Fruit fly (Drosophila melanogaster) whole organism, embryonic: ENCODE results near the gene bbg.

Experiments used
- Ada2b ChIP-seq: fragments of 200-800 bp; sonication (Bioruptor generic); IDR thresholded peaks from 2 replicates; pipeline ENCODE4 v1.3.6; 2022; ENCODE audit warnings: missing biosample characterization, missing genetic modification characterization
- BtbVII ChIP-seq: fragments of 200-800 bp; sonication (Bioruptor generic); optimal IDR thresholded peaks from 3 replicates; lab custom pipeline; 2017; ENCODE audit warnings: missing biosample characterization, mild to moderate bottlenecking, missing genetic modification characterization
- CG10274 ChIP-seq: fragments of 200-800 bp; sonication (Bioruptor generic); optimal IDR thresholded peaks from 3 replicates; lab custom pipeline; 2017; ENCODE audit warnings: missing biosample characterization, mild to moderate bottlenecking, missing genetic modification characterization
- CG11398 ChIP-seq: fragments of 200-800 bp; sonication (Bioruptor generic); optimal IDR thresholded peaks from 2 replicates; lab custom pipeline; 2016; ENCODE audit warnings: missing biosample characterization, missing genetic modification characterization
- CG11504 ChIP-seq: fragments of 200-800 bp; sonication (Bioruptor generic); optimal IDR thresholded peaks from 3 replicates; lab custom pipeline; 2019; ENCODE audit warnings: missing biosample characterization, mild to moderate bottlenecking, missing genetic modification characterization, moderate library complexity
- CG11696 ChIP-seq: fragments of 200-800 bp; sonication (Bioruptor generic); IDR thresholded peaks from 2 replicates; pipeline ENCODE4 v1.3.6; 2022; ENCODE audit warnings: missing biosample characterization, missing genetic modification characterization
- CG12391 ChIP-seq: fragments of 200-800 bp; sonication (Bioruptor generic); optimal IDR thresholded peaks from 3 replicates; lab custom pipeline; 2018; ENCODE audit warnings: missing biosample characterization, mild to moderate bottlenecking, missing genetic modification characterization, moderate library complexity
- CG13287 ChIP-seq: fragments of 200-800 bp; sonication (Bioruptor generic); IDR thresholded peaks from 2 replicates; pipeline ENCODE4 v1.3.6; 2022; ENCODE audit warnings: missing biosample characterization, missing genetic modification characterization; ENCODE audit not compliant: partially characterized antibody
- CG17829 ChIP-seq: fragments of 200-800 bp; optimal IDR thresholded peaks from 2 replicates; lab custom pipeline; 2019; ENCODE audit warnings: missing biosample characterization, mild to moderate bottlenecking, missing genetic modification characterization, moderate library complexity
- CG18599 ChIP-seq: fragments of 200-800 bp; sonication (Bioruptor generic); optimal IDR thresholded peaks from 3 replicates; lab custom pipeline; 2017; ENCODE audit warnings: missing biosample characterization, missing genetic modification characterization, mild to moderate bottlenecking, moderate library complexity, missing genetic modification reagents
- CG18619 ChIP-seq: fragments of 200-800 bp; sonication (Bioruptor generic); optimal IDR thresholded peaks from 3 replicates; lab custom pipeline; 2017; ENCODE audit warnings: missing biosample characterization, mild to moderate bottlenecking, missing genetic modification characterization
- CG2116 ChIP-seq: fragments of 200-800 bp; sonication (Bioruptor generic); optimal IDR thresholded peaks from 3 replicates; lab custom pipeline; 2018; ENCODE audit warnings: missing biosample characterization, mild to moderate bottlenecking, missing genetic modification characterization
- CG2120 ChIP-seq: fragments of 200-800 bp; sonication (Bioruptor generic); optimal IDR thresholded peaks from 3 replicates; lab custom pipeline; 2016; ENCODE audit warnings: missing biosample characterization, missing genetic modification characterization
- CG32532 ChIP-seq: fragments of 200-800 bp; sonication (Bioruptor generic); IDR thresholded peaks from 2 replicates; pipeline ENCODE4 v1.3.6; 2022; ENCODE audit warnings: missing biosample characterization, missing genetic modification characterization
- CG3838 ChIP-seq: fragments of 200-800 bp; sonication (Bioruptor generic); optimal IDR thresholded peaks from 3 replicates; lab custom pipeline; 2016; ENCODE audit warnings: missing biosample characterization, missing genetic modification characterization
- CG7786 ChIP-seq: fragments of 200-800 bp; sonication (Bioruptor generic); optimal IDR thresholded peaks from 2 replicates; lab custom pipeline; 2016; ENCODE audit warnings: missing biosample characterization, missing genetic modification characterization
- CG7839 ChIP-seq: fragments of 200-800 bp; sonication (Bioruptor generic); optimal IDR thresholded peaks from 3 replicates; lab custom pipeline; 2018; ENCODE audit warnings: missing biosample characterization, mild to moderate bottlenecking, missing genetic modification characterization, moderate library complexity
- CG8359 ChIP-seq: fragments of 200-800 bp; sonication (Bioruptor generic); optimal IDR thresholded peaks from 2 replicates; lab custom pipeline; 2017; ENCODE audit warnings: missing biosample characterization, mild to moderate bottlenecking, missing genetic modification characterization, borderline replicate concordance
- CG8388 ChIP-seq: fragments of 200-800 bp; sonication (Bioruptor generic); optimal IDR thresholded peaks from 2 replicates; lab custom pipeline; 2019; ENCODE audit warnings: missing biosample characterization, mild to moderate bottlenecking, missing genetic modification characterization, moderate library complexity
- CG9876 ChIP-seq: fragments of 200-800 bp; sonication (Bioruptor generic); optimal IDR thresholded peaks from 2 replicates; lab custom pipeline; 2016; ENCODE audit warnings: missing biosample characterization, missing genetic modification characterization
- CTCF ChIP-seq: fragments of 200-800 bp; sonication (Bioruptor generic); optimal IDR thresholded peaks from 2 replicates; lab custom pipeline; 2017; ENCODE audit warnings: missing biosample characterization, mild to moderate bottlenecking, missing genetic modification characterization, moderate library complexity
- ERR ChIP-seq: fragments of 200-800 bp; sonication (Bioruptor generic); optimal IDR thresholded peaks from 2 replicates; lab custom pipeline; 2016; ENCODE audit warnings: missing biosample characterization, missing genetic modification characterization
- Fer3 ChIP-seq: fragments of 200-800 bp; sonication (Bioruptor generic); optimal IDR thresholded peaks from 2 replicates; lab custom pipeline; 2018; ENCODE audit warnings: missing biosample characterization, mild to moderate bottlenecking, missing genetic modification characterization, moderate library complexity
- Hsf ChIP-seq: fragments of 200-800 bp; sonication (Bioruptor generic); optimal IDR thresholded peaks from 3 replicates; lab custom pipeline; 2016; ENCODE audit warnings: missing biosample characterization, missing genetic modification characterization
- Mrtf ChIP-seq: fragments of 200-800 bp; sonication (Bioruptor generic); IDR thresholded peaks from 3 replicates; pipeline ENCODE4 v1.3.6; 2022; ENCODE audit warnings: missing biosample characterization, missing genetic modification characterization
- Oaz ChIP-seq: fragments of 200-800 bp; sonication (Bioruptor generic); IDR thresholded peaks from 2 replicates; pipeline ENCODE4 v1.3.6; 2022; ENCODE audit warnings: missing biosample characterization, missing genetic modification characterization
- Opbp ChIP-seq: fragments of 200-800 bp; sonication (Bioruptor generic); IDR thresholded peaks from 3 replicates; pipeline ENCODE4 v1.3.6; 2022; ENCODE audit warnings: missing biosample characterization, missing genetic modification characterization; ENCODE audit not compliant: partially characterized antibody
- Xbp1 ChIP-seq: fragments of 200-800 bp; sonication (Bioruptor generic); optimal IDR thresholded peaks from 3 replicates; lab custom pipeline; 2016; ENCODE audit warnings: missing biosample characterization, mild to moderate bottlenecking, missing genetic modification characterization
- al ChIP-seq: fragments of 200-800 bp; sonication (Bioruptor generic); IDR thresholded peaks from 2 replicates; pipeline ENCODE4 v1.3.6; 2022; ENCODE audit warnings: missing biosample characterization, missing genetic modification characterization
- dm ChIP-seq: fragments of 200-800 bp; sonication (Bioruptor generic); optimal IDR thresholded peaks from 3 replicates; lab custom pipeline; 2016; ENCODE audit warnings: missing biosample characterization, missing genetic modification characterization
- fd102C ChIP-seq: fragments of 200-800 bp; sonication (Bioruptor generic); optimal IDR thresholded peaks from 2 replicates; lab custom pipeline; 2018; ENCODE audit warnings: missing biosample characterization, mild to moderate bottlenecking, missing genetic modification characterization, moderate library complexity
- gem ChIP-seq: fragments of 200-800 bp; sonication (Bioruptor generic); optimal IDR thresholded peaks from 2 replicates; lab custom pipeline; 2019; ENCODE audit warnings: missing biosample characterization, mild to moderate bottlenecking, missing genetic modification characterization, moderate library complexity
- h ChIP-seq: fragments of >200 bp; optimal IDR thresholded peaks from 2 replicates; lab custom pipeline; 2017
- hb ChIP-seq: fragments of 200-800 bp; sonication (Bioruptor generic); IDR thresholded peaks from 3 replicates; pipeline ENCODE4 v1.3.6; 2022; ENCODE audit warnings: missing biosample characterization, missing genetic modification characterization; ENCODE audit not compliant: partially characterized antibody
- ind ChIP-seq: fragments of 200-800 bp; sonication (Bioruptor generic); optimal IDR thresholded peaks from 3 replicates; lab custom pipeline; 2016; ENCODE audit warnings: missing biosample characterization, missing genetic modification characterization
- insv ChIP-seq, 2 experiments: fragments of 200-800 bp; sonication (Bioruptor generic); optimal IDR thresholded peaks; 3 replicates each; lab custom pipeline; 2016 to 2018; ENCODE audit warnings: missing biosample characterization in 2 of 2, missing genetic modification characterization in 2 of 2
- nau ChIP-seq: fragments of 200-800 bp; sonication (Bioruptor generic); optimal IDR thresholded peaks from 3 replicates; lab custom pipeline; 2017; ENCODE audit warnings: missing biosample characterization, mild to moderate bottlenecking, missing genetic modification characterization, missing genetic modification reagents
- pfk ChIP-seq: fragments of 200-800 bp; sonication (Bioruptor generic); optimal IDR thresholded peaks from 2 replicates; lab custom pipeline; 2018; ENCODE audit warnings: missing biosample characterization, mild to moderate bottlenecking, missing genetic modification characterization, moderate library complexity
- run ChIP-seq: fragments of 200-800 bp; sonication (Bioruptor generic); optimal IDR thresholded peaks from 3 replicates; lab custom pipeline; 2018; ENCODE audit warnings: missing biosample characterization, mild to moderate bottlenecking, missing genetic modification characterization
- sim ChIP-seq: fragments of 200-800 bp; sonication (Bioruptor generic); IDR thresholded peaks from 2 replicates; pipeline ENCODE4 v1.3.6; 2022; ENCODE audit warnings: missing biosample characterization, missing genetic modification characterization
- ssp ChIP-seq: fragments of 200-800 bp; sonication (Bioruptor generic); IDR thresholded peaks from 2 replicates; pipeline ENCODE4 v1.3.6; 2022; ENCODE audit warnings: missing biosample characterization, missing genetic modification characterization
- unpg ChIP-seq: fragments of 200-800 bp; sonication (Bioruptor generic); optimal IDR thresholded peaks from 3 replicates; lab custom pipeline; 2018; ENCODE audit warnings: missing biosample characterization, mild to moderate bottlenecking, missing genetic modification characterization, moderate library complexity
- vfl ChIP-seq: fragments of 200-800 bp; sonication (Bioruptor generic); optimal IDR thresholded peaks from 2 replicates; lab custom pipeline; 2016; ENCODE audit warnings: missing biosample characterization, missing genetic modification characterization

bbg gene

dm6 chr3L:14448321-14449043, 87.6 kb downstream of the bbg start (continued):
- no peak for TF ChIP-seq Opbp
- peak; percentile 75 for TF ChIP-seq CG2116
- peak; percentile 97 for TF ChIP-seq unpg (GFP tag; lab: Kevin White, UChicago)
- peak; percentile 97 for TF ChIP-seq gem (tag; lab: Kevin White, UChicago)
- TF ChIP-seq Ada2b (GFP tag; lab: Robert Waterston, UW): peak; percentile 87
- peak; percentile 87 for TF ChIP-seq run (tag; lab: Kevin White, UChicago)
- TF ChIP-seq CG11504: peak; percentile 100
- TF ChIP-seq CG13287 (GFP tag; lab: Robert Waterston, UW): 0 out of 2 replicates have a peak, but pooled peaks have one; percentile 17
- peak; percentile 83 for TF ChIP-seq CG8359 (GFP tag; lab: Kevin White, UChicago)
- TF ChIP-seq hb (GFP tag; lab: Robert Waterston, UW): no peak
- TF ChIP-seq Oaz: peak; percentile 83
- TF ChIP-seq insv (GFP tag; optimal IDR thresholded peaks at IDR 0.05; lab: Kevin White, UChicago): peak in 1 of 2 experiments; percentile 2
- peak; percentile 93 for TF ChIP-seq Hsf
- peak; percentile 53 for TF ChIP-seq al (GFP tag; lab: Robert Waterston, UW)
- TF ChIP-seq CG12391 (tag; lab: Kevin White, UChicago): peak; percentile 97
- TF ChIP-seq h (lab: Kevin White, UChicago): no peak
- TF ChIP-seq ssp: peak; percentile 60
- TF ChIP-seq CG11398 (GFP tag; lab: Kevin White, UChicago): peak; percentile 54
- peak; percentile 79 for TF ChIP-seq BtbVII (GFP tag; lab: Kevin White, UChicago)
- TF ChIP-seq nau (GFP tag; lab: Kevin White, UChicago): peak; percentile 79
- peak; percentile 63 for TF ChIP-seq ERR (GFP tag; lab: Kevin White, UChicago)
- TF ChIP-seq CG7839 (tag; lab: Kevin White, UChicago): peak; percentile 93
- TF ChIP-seq CG8388 (GFP tag; lab: Kevin White, UChicago): peak; percentile 95
- peak; percentile 45 for TF ChIP-seq CTCF
- peak; percentile 9 for TF ChIP-seq CG9876 (GFP tag; lab: Kevin White, UChicago)
- peak; percentile 80 for TF ChIP-seq CG18599 (GFP tag; lab: Kevin White, UChicago)
- peak; percentile 86 for TF ChIP-seq Fer3 (tag; lab: Kevin White, UChicago)
- peak; percentile 58 for TF ChIP-seq dm
- TF ChIP-seq CG3838 (GFP tag; lab: Kevin White, UChicago): peak; percentile 72
- no peak for TF ChIP-seq pfk (GFP tag; lab: Kevin White, UChicago)
- peak; percentile 79 for TF ChIP-seq CG18619 (GFP tag; lab: Kevin White, UChicago)
- TF ChIP-seq sim (GFP tag; lab: Robert Waterston, UW): peak; percentile 86
- TF ChIP-seq CG7786 (GFP tag; lab: Kevin White, UChicago): peak; percentile 72
- peak; percentile 83 for TF ChIP-seq ind (GFP tag; lab: Kevin White, UChicago)
- TF ChIP-seq vfl (GFP tag; lab: Kevin White, UChicago): peak; percentile 65
- TF ChIP-seq CG32532 (GFP tag; lab: Robert Waterston, UW): peak; percentile 77
- TF ChIP-seq CG11696 (GFP tag; lab: Robert Waterston, UW): peak; percentile 82
- TF ChIP-seq CG2120: peak; percentile 66
- peak; percentile 86 for TF ChIP-seq Mrtf
- TF ChIP-seq fd102C (GFP tag; lab: Kevin White, UChicago): peak; percentile 92
- peak; percentile 39 for TF ChIP-seq CG10274 (GFP tag; lab: Kevin White, UChicago)
- peak; percentile 93 for TF ChIP-seq Xbp1 (GFP tag; lab: Kevin White, UChicago)
- TF ChIP-seq CG17829 (tag; lab: Kevin White, UChicago): peak; percentile 96
- TF ChIP-seq, all 482 proteins: peak for 381
